Worm (Caenorhabditis elegans) whole organism, early embryonic: ENCODE measurements around the gene C46C2.6.

ENCODE experiments used
- B0310.2 ChIP-seq: sonication (generic microtip); optimal IDR thresholded peaks from 2 replicates; lab custom pipeline; 2016; ENCODE audit warnings: mild to moderate bottlenecking, missing genetic modification characterization, missing compliant biosample characterization
- F13C5.2 ChIP-seq: sonication (generic microtip); optimal IDR thresholded peaks from 2 replicates; lab custom pipeline; 2017; ENCODE audit warnings: mild to moderate bottlenecking, missing genetic modification characterization, inconsistent platforms, missing compliant biosample characterization
- ama-1 ChIP-seq: fragments of 150-350 bp; optimal IDR thresholded peaks from 2 replicates; lab custom pipeline; 2014
- ceh-13 ChIP-seq: fragments of 200-800 bp; sonication (Bioruptor generic); optimal IDR thresholded peaks from 2 replicates; lab custom pipeline; 2018; ENCODE audit warnings: mild to moderate bottlenecking, missing genetic modification characterization, missing compliant biosample characterization
- ceh-36 ChIP-seq: sonication (generic microtip); optimal IDR thresholded peaks from 2 replicates; lab custom pipeline; 2016; ENCODE audit warnings: missing genetic modification characterization, inconsistent platforms, missing compliant biosample characterization
- ets-7 ChIP-seq: sonication (generic microtip); optimal IDR thresholded peaks from 2 replicates; lab custom pipeline; 2016; ENCODE audit warnings: missing genotype, missing genetic modification characterization, missing compliant biosample characterization
- flt-1 ChIP-seq: fragments of 200-800 bp; sonication (Bioruptor generic); IDR thresholded peaks from 2 replicates; pipeline ENCODE4 v1.3.6; 2022; ENCODE audit warnings: missing genetic modification characterization, missing compliant biosample characterization
- hmbx-1 ChIP-seq: sonication (generic microtip); optimal IDR thresholded peaks from 2 replicates; lab custom pipeline; 2016; ENCODE audit warnings: mild to moderate bottlenecking, missing genetic modification characterization, missing compliant biosample characterization
- hmg-4 ChIP-seq: fragments of 200-800 bp; sonication (Bioruptor generic); optimal IDR thresholded peaks from 2 replicates; lab custom pipeline; 2018; ENCODE audit warnings: mild to moderate bottlenecking, missing genetic modification characterization, missing compliant biosample characterization
- hnd-1 ChIP-seq: sonication (generic microtip); optimal IDR thresholded peaks from 2 replicates; lab custom pipeline; 2016; ENCODE audit warnings: missing genetic modification characterization, missing compliant biosample characterization
- pes-1 ChIP-seq: fragments of 200-800 bp; sonication (Bioruptor generic); IDR thresholded peaks from 2 replicates; pipeline ENCODE4 v1.3.6; 2022; ENCODE audit warnings: missing genetic modification reagents, missing genetic modification characterization, missing compliant biosample characterization
- tbx-11 ChIP-seq: fragments of 200-800 bp; sonication (Bioruptor generic); IDR thresholded peaks from 2 replicates; pipeline ENCODE4 v1.3.6; 2022; ENCODE audit warnings: missing genetic modification characterization, missing compliant biosample characterization
- tbx-37 ChIP-seq: fragments of 200-800 bp; sonication (Bioruptor generic); conservative IDR thresholded peaks from 2 replicates; pipeline ENCODE4 v1.3.6; 2022; ENCODE audit warnings: missing genetic modification reagents, missing genetic modification characterization, missing compliant biosample characterization
- tra-4 ChIP-seq: sonication (generic microtip); optimal IDR thresholded peaks from 2 replicates; lab custom pipeline; 2017; ENCODE audit warnings: missing genetic modification characterization, missing compliant biosample characterization

- no peak for TF ChIP-seq ama-1
- no peak for TF ChIP-seq ceh-13
- no peak for TF ChIP-seq B0310.2 (tag; lab: Kevin White, UChicago)
- TF ChIP-seq ceh-36 (tag; lab: Kevin White, UChicago) = no peak
- no peak for TF ChIP-seq F13C5.2 (tag; lab: Kevin White, UChicago)
- TF ChIP-seq tra-4 (tag; lab: Kevin White, UChicago) = no peak
- no peak for TF ChIP-seq hmg-4 (GFP tag; lab: Kevin White, UChicago)
- no peak for TF ChIP-seq pes-1 (GFP tag; lab: Robert Waterston, UW)
- TF ChIP-seq hmbx-1 (tag; lab: Kevin White, UChicago) = no peak
- no peak for TF ChIP-seq hnd-1
- no peak for TF ChIP-seq tbx-37 (GFP tag; lab: Robert Waterston, UW)
- TF ChIP-seq ets-7 = no peak
- no peak for TF ChIP-seq flt-1
- no peak for TF ChIP-seq tbx-11
These were observed 4.7 kb downstream of the C46C2.6 start for ce11 chrIV:9216956-9217355.
